Fruit fly (Drosophila melanogaster): Measurements from ENCODE around the gene CG33272.

The CG33272 gene

DNA sequence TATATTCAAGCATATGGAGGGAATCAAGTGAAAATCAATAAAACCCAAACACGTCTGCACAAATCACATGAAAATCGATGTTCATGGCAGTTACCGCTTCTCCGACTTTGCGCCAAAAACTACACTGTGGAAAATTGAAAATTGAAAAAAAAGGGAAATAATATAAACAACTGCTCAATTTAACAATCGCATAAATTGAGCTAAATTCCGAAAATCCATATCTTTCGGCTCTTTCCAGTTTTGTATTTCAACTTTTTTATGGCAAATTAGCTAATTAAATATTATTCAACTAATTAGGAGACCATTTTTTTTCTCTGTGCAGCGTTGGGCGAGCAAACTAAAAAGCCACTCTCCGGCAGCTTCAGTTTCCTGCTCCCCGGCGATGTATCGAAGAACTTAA lies 25.9 kb downstream of the CG33272 start (continued):
- TF ChIP-seq CHES-1-like (GFP tag; optimal IDR thresholded peaks at IDR 0.05): no peak

DNA sequence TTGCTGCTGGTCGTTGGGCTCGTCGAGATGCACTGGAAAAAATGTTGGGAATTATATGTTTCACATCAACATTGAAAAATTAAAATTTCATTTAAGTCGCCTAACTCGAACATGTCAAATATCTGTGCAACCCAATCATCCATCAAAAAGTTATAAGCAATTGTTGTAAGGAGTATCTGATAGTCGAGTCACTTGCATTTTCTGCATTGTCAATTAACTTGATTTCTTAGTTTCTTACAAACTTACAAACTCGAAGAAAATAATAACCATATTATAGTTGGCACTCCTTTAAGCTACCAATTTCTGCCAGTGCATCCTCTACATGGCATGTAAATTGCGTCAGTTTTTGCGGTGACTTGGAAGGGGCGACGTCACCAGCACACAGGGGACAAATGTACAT lies 27.3 kb downstream of the CG33272 start:
- TF ChIP-seq CG12391 (tag; optimal IDR thresholded peaks at IDR 0.05): peak; percentile 45
- TF ChIP-seq NfI (GFP tag; optimal IDR thresholded peaks at IDR 0.05): no peak
- no peak for TF ChIP-seq ham (GFP tag; IDR thresholded peaks at IDR 0.05)
- TF ChIP-seq Bdp1 (GFP tag; optimal IDR thresholded peaks at IDR 0.05): no peak
- no peak for TF ChIP-seq Nf-YB (GFP tag; optimal IDR thresholded peaks at IDR 0.05)
- TF ChIP-seq CG1602 (GFP tag; optimal IDR thresholded peaks at IDR 0.05): peak; percentile 54
- peak; percentile 10 for TF ChIP-seq CG12104 (GFP tag; optimal IDR thresholded peaks at IDR 0.05)
- TF ChIP-seq Side (GFP tag; optimal IDR thresholded peaks at IDR 0.05): peak; percentile 33
- peak in 1 of 3 experiments; percentile 29 for TF ChIP-seq lola (GFP tag; optimal IDR thresholded peaks at IDR 0.05)
- peak; percentile 7 for TF ChIP-seq shn (GFP tag; optimal IDR thresholded peaks at IDR 0.05)
- no peak for TF ChIP-seq CG13296 (GFP tag; optimal IDR thresholded peaks at IDR 0.05)
- TF ChIP-seq CG3847 (GFP tag; IDR thresholded peaks at IDR 0.05): 0 out of 2 replicates have a peak, but pooled peaks have one; percentile 9
- TF ChIP-seq tup (GFP tag; optimal IDR thresholded peaks at IDR 0.05): no peak
- TF ChIP-seq chn (GFP tag; optimal IDR thresholded peaks at IDR 0.05): peak; percentile 53
- peak; percentile 37 for TF ChIP-seq CG1529 (GFP tag; optimal IDR thresholded peaks at IDR 0.05)
- TF ChIP-seq maf-S (GFP tag; optimal IDR thresholded peaks at IDR 0.05): peak; percentile 21
- TF ChIP-seq Nf-YA (GFP tag; IDR thresholded peaks at IDR 0.05): 0 out of 2 replicates have a peak, but pooled peaks have one; percentile 19
- TF ChIP-seq CG12155 (GFP tag; optimal IDR thresholded peaks at IDR 0.05): peak; percentile 2
- no peak for TF ChIP-seq CG2199 (GFP tag; IDR thresholded peaks at IDR 0.05)
- TF ChIP-seq CG7839 (tag; optimal IDR thresholded peaks at IDR 0.05): peak; percentile 62
- TF ChIP-seq Awh (GFP tag; IDR thresholded peaks at IDR 0.05): no peak
- peak; percentile 24 for TF ChIP-seq Chrac-16 (GFP tag; optimal IDR thresholded peaks at IDR 0.05)
- no peak for TF ChIP-seq Poxn (GFP tag; IDR thresholded peaks at IDR 0.05)
- TF ChIP-seq CG8388 (GFP tag; optimal IDR thresholded peaks at IDR 0.05): peak; percentile 45
- TF ChIP-seq CG30403 (GFP tag; optimal IDR thresholded peaks at IDR 0.05): peak; percentile 57
- peak; percentile 37 for TF ChIP-seq ATbp (GFP tag; optimal IDR thresholded peaks at IDR 0.05)
- TF ChIP-seq cad (GFP tag; optimal IDR thresholded peaks at IDR 0.05): no peak
- TF ChIP-seq CG11504 (tag; optimal IDR thresholded peaks at IDR 0.05): peak; percentile 67
- TF ChIP-seq CG3163 (GFP tag; optimal IDR thresholded peaks at IDR 0.05): no peak
- TF ChIP-seq fd64A (GFP tag; optimal IDR thresholded peaks at IDR 0.05): no peak
- no peak for TF ChIP-seq CG9817 (tag; optimal IDR thresholded peaks at IDR 0.05)
- no peak for TF ChIP-seq sd (tag; optimal IDR thresholded peaks at IDR 0.05)
- TF ChIP-seq ken (GFP tag; IDR thresholded peaks at IDR 0.05): no peak
- no peak for TF ChIP-seq CG5953 (GFP tag; IDR thresholded peaks at IDR 0.05)
- no peak for TF ChIP-seq CG4707 (GFP tag; optimal IDR thresholded peaks at IDR 0.05)
- TF ChIP-seq NFAT (GFP tag; IDR thresholded peaks at IDR 0.05): 0 out of 2 replicates have a peak, but pooled peaks have one; percentile 2
- TF ChIP-seq Abd-B (GFP tag; optimal IDR thresholded peaks at IDR 0.05): peak; percentile 34
- TF ChIP-seq jing (GFP tag; optimal IDR thresholded peaks at IDR 0.05): no peak
- TF ChIP-seq tin (GFP tag; optimal IDR thresholded peaks at IDR 0.05): peak; percentile 35
- TF ChIP-seq CG7745 (tag; optimal IDR thresholded peaks at IDR 0.05): no peak
- no peak; the same call in 2 of the 3 replicates for TF ChIP-seq dysf (GFP tag; IDR thresholded peaks at IDR 0.05)
- no peak for TF ChIP-seq CG15073 (GFP tag; optimal IDR thresholded peaks at IDR 0.05)
- TF ChIP-seq dm (GFP tag; optimal IDR thresholded peaks at IDR 0.05): no peak
- TF ChIP-seq fu2 (GFP tag; optimal IDR thresholded peaks at IDR 0.05): no peak
- 0 out of 3 replicates have a peak, but pooled peaks have one; percentile 26 for TF ChIP-seq mld (GFP tag; IDR thresholded peaks at IDR 0.05; ENCODE audit: partially characterized antibody)
- TF ChIP-seq rib (GFP tag; IDR thresholded peaks at IDR 0.05): no peak
- peak; percentile 46 for TF ChIP-seq az2 (GFP tag; optimal IDR thresholded peaks at IDR 0.05)
- TF ChIP-seq CG17829 (tag; optimal IDR thresholded peaks at IDR 0.05): peak; percentile 55
- TF ChIP-seq HmgD (GFP tag; optimal IDR thresholded peaks at IDR 0.05): no peak
